Worm (Caenorhabditis elegans) whole organism, L4 larva: Measurements from ENCODE around the gene nipa-1.

Source experiments
- F26F4.8 ChIP-seq: fragments of 200-800 bp; sonication (Bioruptor generic); conservative IDR thresholded peaks from 2 replicates; pipeline ENCODE4 v1.3.6; 2022; ENCODE audit warnings: missing genetic modification characterization, missing compliant biosample characterization
- F37D6.2 ChIP-seq: sonication (generic microtip); optimal IDR thresholded peaks from 2 replicates; lab custom pipeline; 2016; ENCODE audit warnings: mild to moderate bottlenecking, missing genetic modification characterization, missing compliant biosample characterization
- F44E2.7 ChIP-seq: fragments of 200-800 bp; sonication (Bioruptor generic); IDR thresholded peaks from 2 replicates; pipeline ENCODE4 v2.1.2; 2022; ENCODE audit warnings: missing genetic modification characterization, missing compliant biosample characterization
- F49E8.2 ChIP-seq: sonication (generic microtip); optimal IDR thresholded peaks from 2 replicates; lab custom pipeline; 2016; ENCODE audit warnings: missing compliant biosample characterization, mild to moderate bottlenecking, missing genetic modification characterization, borderline replicate concordance
- R02D3.7 ChIP-seq: fragments of 150-350 bp; sonication (generic microtip); optimal IDR thresholded peaks from 3 replicates; lab custom pipeline; 2014; ENCODE audit warnings: missing biosample characterization, missing genetic modification characterization
- Y5F2A.4 ChIP-seq: fragments of 200-800 bp; sonication (Bioruptor generic); optimal IDR thresholded peaks from 2 replicates; lab custom pipeline; 2018; ENCODE audit warnings: mild to moderate bottlenecking, missing genetic modification characterization, missing compliant biosample characterization
- ZK337.2 ChIP-seq: fragments of 200-800 bp; sonication (Bioruptor generic); IDR thresholded peaks from 2 replicates; pipeline ENCODE4 v1.3.6; 2022; ENCODE audit warnings: missing genetic modification reagents, missing genetic modification characterization, missing compliant biosample characterization
- ZK546.5 ChIP-seq, 2 experiments: sonication (generic microtip); optimal IDR thresholded peaks; 2 replicates each; lab custom pipeline; 2017; ENCODE audit warnings: missing biosample characterization in 2 of 2, missing genetic modification characterization in 2 of 2
- arid-1 ChIP-seq: fragments of 200-800 bp; sonication (Bioruptor generic); conservative IDR thresholded peaks from 2 replicates; pipeline ENCODE4 v1.3.6; 2022; ENCODE audit warnings: missing genetic modification reagents, missing genetic modification characterization, missing compliant biosample characterization
- attf-4 ChIP-seq: sonication (generic microtip); optimal IDR thresholded peaks from 3 replicates; lab custom pipeline; 2017; ENCODE audit warnings: missing biosample characterization, missing genetic modification characterization
- ceh-20 ChIP-seq: fragments of 200-800 bp; sonication (Bioruptor generic); IDR thresholded peaks from 2 replicates; pipeline ENCODE4 v1.3.6; 2022; ENCODE audit warnings: missing genetic modification reagents, missing genetic modification characterization, missing compliant biosample characterization
- ceh-82 ChIP-seq: sonication (generic microtip); optimal IDR thresholded peaks from 2 replicates; lab custom pipeline; 2017; ENCODE audit warnings: missing biosample characterization, missing genetic modification characterization
- cey-2 ChIP-seq: sonication (generic microtip); optimal IDR thresholded peaks from 3 replicates; lab custom pipeline; 2017; ENCODE audit warnings: missing genetic modification characterization, mild to moderate bottlenecking, missing compliant biosample characterization, antibody characterized with exemption, borderline replicate concordance; ENCODE audit not compliant: insufficient read depth
- daf-12 ChIP-seq: fragments of 150-350 bp; optimal IDR thresholded peaks from 2 replicates; lab custom pipeline; 2014; ENCODE audit warnings: missing biosample characterization, missing genetic modification reagents, missing genetic modification characterization
- dmd-9 ChIP-seq: fragments of 200-800 bp; sonication (Bioruptor generic); IDR thresholded peaks from 2 replicates; pipeline ENCODE4 v1.3.6; 2022; ENCODE audit warnings: missing genetic modification reagents, missing genetic modification characterization, missing compliant biosample characterization
- dpl-1 ChIP-seq: fragments of 150-350 bp; optimal IDR thresholded peaks from 2 replicates; lab custom pipeline; 2014; ENCODE audit warnings: missing biosample characterization, missing genetic modification reagents, missing genetic modification characterization
- duxl-1 ChIP-seq: sonication (generic microtip); optimal IDR thresholded peaks from 2 replicates; lab custom pipeline; 2016; ENCODE audit warnings: mild to moderate bottlenecking, missing genetic modification characterization, moderate library complexity, missing compliant biosample characterization; ENCODE audit not compliant: poor library complexity
- egl-43 ChIP-seq: fragments of 200-800 bp; sonication (Bioruptor generic); IDR thresholded peaks from 2 replicates; pipeline ENCODE4 v1.3.6; 2022; ENCODE audit warnings: missing genetic modification reagents, missing genetic modification characterization, missing compliant biosample characterization
- fkh-10 ChIP-seq: fragments of 150-350 bp; optimal IDR thresholded peaks from 2 replicates; lab custom pipeline; 2014; ENCODE audit warnings: missing biosample characterization, missing genetic modification reagents, missing genetic modification characterization
- hlh-11 ChIP-seq: fragments of 200-800 bp; sonication (Bioruptor generic); optimal IDR thresholded peaks from 2 replicates; lab custom pipeline; 2018; ENCODE audit warnings: mild to moderate bottlenecking, missing genetic modification characterization, missing compliant biosample characterization
- hlh-30 ChIP-seq: sonication (generic microtip); optimal IDR thresholded peaks from 2 replicates; lab custom pipeline; 2017; ENCODE audit warnings: antibody characterized with exemption, mild to moderate bottlenecking, missing genetic modification characterization, missing compliant biosample characterization; ENCODE audit not compliant: insufficient read depth
- jun-1 ChIP-seq: fragments of 150-350 bp; optimal IDR thresholded peaks from 2 replicates; lab custom pipeline; 2014; ENCODE audit warnings: missing biosample characterization, missing genetic modification reagents, missing genetic modification characterization
- lin-1 ChIP-seq: fragments of 200-800 bp; sonication (Bioruptor generic); IDR thresholded peaks from 2 replicates; pipeline ENCODE4 v1.3.6; 2022; ENCODE audit warnings: missing genetic modification reagents, missing genetic modification characterization, missing compliant biosample characterization
- lin-38 ChIP-seq: fragments of 200-800 bp; sonication (Bioruptor generic); IDR thresholded peaks from 2 replicates; pipeline ENCODE4 v1.3.6; 2022; ENCODE audit warnings: missing genetic modification reagents, missing genetic modification characterization, missing compliant biosample characterization
- lir-3 ChIP-seq: sonication (generic microtip); optimal IDR thresholded peaks from 2 replicates; lab custom pipeline; 2016; ENCODE audit warnings: mild to moderate bottlenecking, missing genetic modification characterization, missing compliant biosample characterization
- mdt-29 ChIP-seq: fragments of 200-800 bp; sonication (Bioruptor generic); IDR thresholded peaks from 2 replicates; pipeline ENCODE4 v1.3.6; 2022; ENCODE audit warnings: missing genetic modification reagents, missing genetic modification characterization, missing compliant biosample characterization
- mep-1 ChIP-seq: fragments of 150-350 bp; sonication (generic microtip); optimal IDR thresholded peaks from 3 replicates; lab custom pipeline; 2014; ENCODE audit warnings: missing biosample characterization, missing genetic modification characterization
- mes-2 ChIP-seq: sonication (generic microtip); optimal IDR thresholded peaks from 2 replicates; lab custom pipeline; 2016; ENCODE audit warnings: missing genotype, mild to moderate bottlenecking, missing genetic modification characterization, missing compliant biosample characterization; ENCODE audit not compliant: poor library complexity, severe bottlenecking
- nhr-237 ChIP-seq: sonication (generic microtip); optimal IDR thresholded peaks from 2 replicates; lab custom pipeline; 2017; ENCODE audit warnings: missing biosample characterization, missing genetic modification characterization
- nhr-41 ChIP-seq: fragments of 200-800 bp; sonication (Bioruptor generic); IDR thresholded peaks from 2 replicates; pipeline ENCODE4 v1.3.6; 2022; ENCODE audit warnings: missing genetic modification reagents, missing genetic modification characterization, missing compliant biosample characterization
- nhr-48 ChIP-seq: sonication (generic microtip); optimal IDR thresholded peaks from 2 replicates; lab custom pipeline; 2016; ENCODE audit warnings: mild to moderate bottlenecking, missing genetic modification characterization, missing compliant biosample characterization
- nhr-77 ChIP-seq: fragments of 150-350 bp; optimal IDR thresholded peaks from 2 replicates; lab custom pipeline; 2014; ENCODE audit warnings: missing biosample characterization, missing genetic modification characterization
- php-3 ChIP-seq: fragments of 200-800 bp; sonication (Bioruptor generic); IDR thresholded peaks from 2 replicates; pipeline ENCODE4 v1.3.6; 2022; ENCODE audit warnings: missing genetic modification reagents, missing genetic modification characterization, missing compliant biosample characterization
- pqm-1 ChIP-seq: sonication (generic microtip); optimal IDR thresholded peaks from 2 replicates; lab custom pipeline; 2017; ENCODE audit warnings: missing biosample characterization, missing genetic modification characterization
- saeg-2 ChIP-seq: fragments of 200-800 bp; sonication (Bioruptor generic); IDR thresholded peaks from 2 replicates; pipeline ENCODE4 v1.3.6; 2022; ENCODE audit warnings: missing genetic modification reagents, missing genetic modification characterization, missing compliant biosample characterization
- sdz-12 ChIP-seq: fragments of 200-800 bp; sonication (Bioruptor generic); optimal IDR thresholded peaks from 2 replicates; lab custom pipeline; 2018; ENCODE audit warnings: mild to moderate bottlenecking, missing genetic modification characterization, missing compliant biosample characterization
- set-16 ChIP-seq: fragments of 200-800 bp; sonication (Bioruptor generic); IDR thresholded peaks from 2 replicates; pipeline ENCODE4 v1.3.6; 2022; ENCODE audit warnings: missing genetic modification reagents, missing genetic modification characterization, missing compliant biosample characterization
- tag-97 ChIP-seq: fragments of 200-800 bp; sonication (Bioruptor generic); IDR thresholded peaks from 2 replicates; pipeline ENCODE4 v1.3.6; 2022; ENCODE audit warnings: missing genetic modification characterization, missing compliant biosample characterization
- unc-130 ChIP-seq: sonication (generic microtip); optimal IDR thresholded peaks from 2 replicates; lab custom pipeline; 2016; ENCODE audit warnings: missing genetic modification reagents, missing genetic modification characterization, missing compliant biosample characterization
- unc-39 ChIP-seq: sonication (generic microtip); optimal IDR thresholded peaks from 2 replicates; lab custom pipeline; 2017; ENCODE audit warnings: missing biosample characterization, missing genetic modification characterization
- vab-7 ChIP-seq: fragments of 200-800 bp; sonication (Bioruptor generic); IDR thresholded peaks from 2 replicates; pipeline ENCODE4 v1.3.6; 2022; ENCODE audit warnings: missing genetic modification reagents, missing genetic modification characterization, missing compliant biosample characterization
- ztf-11 ChIP-seq: fragments of 150-350 bp; optimal IDR thresholded peaks from 2 replicates; lab custom pipeline; 2014; ENCODE audit warnings: missing biosample characterization, missing genetic modification characterization

The nipa-1 gene

DNA sequence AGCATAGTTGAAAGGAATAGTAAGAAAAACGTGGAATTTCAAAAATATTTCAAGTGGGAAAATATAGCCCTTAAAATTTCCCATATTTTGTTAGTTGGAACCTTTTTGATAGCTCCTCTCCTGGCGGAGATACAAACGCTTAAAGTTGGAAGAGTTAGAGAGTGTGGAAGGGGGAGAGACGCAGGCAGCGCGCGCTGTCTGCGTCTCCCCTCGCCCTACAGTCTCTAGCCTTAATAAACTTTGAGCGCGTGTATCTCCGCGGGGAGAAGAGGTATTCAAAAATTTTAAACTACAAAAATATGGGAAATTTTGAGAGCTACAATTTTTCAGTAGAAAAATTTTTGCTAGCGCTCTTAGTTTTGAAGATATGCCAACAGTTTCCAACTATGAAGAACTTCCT, 62.4 kb downstream of the nipa-1 start:
- TF ChIP-seq lin-1 (GFP tag; lab: Robert Waterston, UW) = no peak
- TF ChIP-seq nhr-48 (tag; lab: Kevin White, UChicago) = no peak
- no peak for TF ChIP-seq unc-39 (tag; lab: Kevin White, UChicago)
- no peak for TF ChIP-seq jun-1
- no peak for TF ChIP-seq nhr-237 (tag; lab: Kevin White, UChicago)
- no peak for TF ChIP-seq lin-38
- no peak for TF ChIP-seq R02D3.7
- TF ChIP-seq pqm-1 (tag; lab: Kevin White, UChicago) = no peak
- no peak for TF ChIP-seq mes-2 (tag; lab: Kevin White, UChicago)
- TF ChIP-seq unc-130 (GFP tag; lab: Kevin White, UChicago) = no peak
- no peak for TF ChIP-seq Y5F2A.4 (GFP tag; lab: Kevin White, UChicago)
- TF ChIP-seq ZK337.2 (GFP tag; lab: Robert Waterston, UW) = no peak
- no peak for TF ChIP-seq F26F4.8 (GFP tag; lab: Robert Waterston, UW)
- no peak for TF ChIP-seq fkh-10
- no peak for TF ChIP-seq tag-97
- no peak for TF ChIP-seq dpl-1

DNA sequence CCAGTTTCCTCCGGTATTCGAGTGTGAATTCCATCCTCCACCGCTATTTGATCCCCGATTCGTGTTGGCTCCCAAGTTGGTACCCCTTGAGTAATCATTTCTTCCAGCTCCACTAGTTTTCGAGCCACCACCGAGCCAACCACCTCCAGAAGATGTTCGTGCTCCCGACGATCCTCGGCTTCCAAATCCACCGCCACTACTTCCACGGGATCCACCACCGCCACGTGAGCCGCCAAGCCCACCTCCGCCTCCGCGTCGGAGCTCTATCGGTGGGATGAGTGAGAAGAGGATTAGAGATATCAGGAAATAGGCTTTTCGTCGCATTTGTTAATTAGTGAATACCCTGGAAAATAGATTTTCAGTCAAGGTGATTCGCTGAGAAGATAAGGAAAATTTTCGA, 62.9 kb downstream of the nipa-1 start, which contains the start of gene H06I04.6:
Gene H06I04.6, minus strand, starts transcription at position 345 of the 400 bp plus-strand sequence.
- TF ChIP-seq dpl-1 = no peak
- TF ChIP-seq F44E2.7 (GFP tag; lab: Robert Waterston, UW) = no peak
- TF ChIP-seq F37D6.2 = no peak
- no peak for TF ChIP-seq nhr-77 (tag; lab: Kevin White, UChicago)
- no peak for TF ChIP-seq lir-3
- TF ChIP-seq nhr-48 (tag; lab: Kevin White, UChicago) = no peak
- no peak for TF ChIP-seq ztf-11 (tag; lab: Kevin White, UChicago)
- TF ChIP-seq R02D3.7 = no peak
- TF ChIP-seq hlh-30 (tag; lab: Kevin White, UChicago) = no peak
- TF ChIP-seq mdt-29 (GFP tag; lab: Robert Waterston, UW) = no peak
- no peak for TF ChIP-seq nhr-41
- TF ChIP-seq saeg-2 = no peak
- no peak for TF ChIP-seq cey-2
- no peak for TF ChIP-seq sdz-12 (GFP tag; lab: Kevin White, UChicago)
- no peak for TF ChIP-seq mes-2 (tag; lab: Kevin White, UChicago)
- TF ChIP-seq arid-1 (GFP tag; lab: Robert Waterston, UW) = no peak
- TF ChIP-seq daf-12 = no peak
- TF ChIP-seq set-16 (GFP tag; lab: Robert Waterston, UW) = peak; percentile 83
- no peak for TF ChIP-seq hlh-11
- no peak for TF ChIP-seq php-3 (GFP tag; lab: Robert Waterston, UW)
- TF ChIP-seq dmd-9 (GFP tag; lab: Robert Waterston, UW) = no peak
- TF ChIP-seq egl-43 = 0 out of 2 replicates have a peak, but pooled peaks have one; percentile 24
- TF ChIP-seq vab-7 = no peak
- TF ChIP-seq ceh-20 (GFP tag; lab: Robert Waterston, UW) = 0 out of 2 replicates have a peak, but pooled peaks have one; percentile 20
- no peak for TF ChIP-seq ceh-82 (tag; lab: Kevin White, UChicago)
- TF ChIP-seq attf-4 (tag; lab: Kevin White, UChicago) = no peak

ce11 chrIII:3063565-3063964, 63.4 kb downstream of the nipa-1 start:
- TF ChIP-seq fkh-10 = no peak
- no peak for TF ChIP-seq attf-4 (tag; lab: Kevin White, UChicago)
- TF ChIP-seq ZK546.5 (tag; optimal IDR thresholded peaks at IDR 0.05; lab: Kevin White, UChicago) = no peak
- no peak for TF ChIP-seq mep-1 (tag; lab: Kevin White, UChicago)
- no peak for TF ChIP-seq duxl-1 (tag; lab: Kevin White, UChicago)
- no peak for TF ChIP-seq pqm-1 (tag; lab: Kevin White, UChicago)
- no peak for TF ChIP-seq F49E8.2 (tag; lab: Kevin White, UChicago)
